Fruit fly (Drosophila melanogaster): ENCODE measurements around the gene CG32266.

- TF ChIP-seq pad (GFP tag; optimal IDR thresholded peaks at IDR 0.05) (no peak), CG1620 (GFP tag; optimal IDR thresholded peaks at IDR 0.05) (no peak), Hr96 (GFP tag; optimal IDR thresholded peaks at IDR 0.05) (no peak), kay (GFP tag; ENCODE audit: borderline replicate concordance) (no peak), CG5204 (GFP tag; optimal IDR thresholded peaks at IDR 0.05) (no peak), bab1 (GFP tag; optimal IDR thresholded peaks at IDR 0.05) (no peak), CG12768 (GFP tag; optimal IDR thresholded peaks at IDR 0.05) (no peak), CG7045 (GFP tag; optimal IDR thresholded peaks at IDR 0.05) (no peak), CG7101 (tag; optimal IDR thresholded peaks at IDR 0.05) (no peak), cnc (optimal IDR thresholded peaks at IDR 0.05) (no peak), Mnt (GFP tag; optimal IDR thresholded peaks at IDR 0.05) (no peak), cic (GFP tag; optimal IDR thresholded peaks at IDR 0.05) (no peak), CG14711 (tag; optimal IDR thresholded peaks at IDR 0.05) (no peak), Clk (GFP tag; optimal IDR thresholded peaks at IDR 0.05) (no peak)
Measured at dm6 chr3L:3766704-3767103, 23.9 kb upstream of the CG32266 start.
